Fruit fly (Drosophila melanogaster) whole organism, embryonic: ENCODE data around the gene CCAP.
A peak's percentile ranks its signal among the peaks of the same experiment; 100 is the strongest.

ENCODE experiments used
- Ada2b ChIP-seq: fragments of 200-800 bp; sonication (Bioruptor generic); IDR thresholded peaks from 2 replicates; pipeline ENCODE4 v1.3.6; 2022; ENCODE audit warnings: missing biosample characterization, missing genetic modification characterization
- Adf1 ChIP-seq: fragments of 200-800 bp; sonication (Bioruptor generic); IDR thresholded peaks from 2 replicates; pipeline ENCODE4 v1.3.6; 2022; ENCODE audit warnings: missing biosample characterization, missing genetic modification characterization
- Awh ChIP-seq: fragments of 200-800 bp; sonication (Bioruptor generic); IDR thresholded peaks from 2 replicates; pipeline ENCODE4, ENCODE4 v1.3.6; 2022; ENCODE audit warnings: missing biosample characterization, missing genetic modification characterization
- Bgb ChIP-seq: fragments of 200-800 bp; sonication (Bioruptor generic); IDR thresholded peaks from 2 replicates; pipeline ENCODE4 v1.3.6; 2022; ENCODE audit warnings: missing biosample characterization, missing genetic modification characterization; ENCODE audit not compliant: partially characterized antibody
- BtbVII ChIP-seq: fragments of 200-800 bp; sonication (Bioruptor generic); optimal IDR thresholded peaks from 3 replicates; lab custom pipeline; 2017; ENCODE audit warnings: missing biosample characterization, mild to moderate bottlenecking, missing genetic modification characterization
- CG10431 ChIP-seq: fragments of 200-800 bp; sonication (Bioruptor generic); optimal IDR thresholded peaks from 3 replicates; lab custom pipeline; 2018; ENCODE audit warnings: missing biosample characterization, mild to moderate bottlenecking, missing genetic modification characterization
- CG12104 ChIP-seq: fragments of 200-800 bp; sonication (Bioruptor generic); optimal IDR thresholded peaks from 3 replicates; lab custom pipeline; 2016; ENCODE audit warnings: missing biosample characterization, missing genetic modification characterization
- CG13424 ChIP-seq: fragments of 200-800 bp; sonication (Bioruptor generic); optimal IDR thresholded peaks from 2 replicates; lab custom pipeline; 2019; ENCODE audit warnings: missing biosample characterization, mild to moderate bottlenecking, missing genetic modification characterization, moderate library complexity
- CG15269 ChIP-seq: fragments of 200-800 bp; sonication (Bioruptor generic); optimal IDR thresholded peaks from 2 replicates; lab custom pipeline; 2018; ENCODE audit warnings: missing biosample characterization, mild to moderate bottlenecking, missing genetic modification characterization, moderate library complexity
- CG15479 ChIP-seq: fragments of 200-800 bp; sonication (Bioruptor generic); optimal IDR thresholded peaks from 3 replicates; lab custom pipeline; 2019; ENCODE audit warnings: missing biosample characterization, mild to moderate bottlenecking, missing genetic modification characterization, moderate library complexity
- CG17186 ChIP-seq: fragments of 200-800 bp; sonication (Bioruptor generic); optimal IDR thresholded peaks from 3 replicates; lab custom pipeline; 2017; ENCODE audit warnings: missing biosample characterization, missing genetic modification reagents, missing genetic modification characterization
- CG18262 ChIP-seq: fragments of 200-800 bp; optimal IDR thresholded peaks from 3 replicates; lab custom pipeline; 2019; ENCODE audit warnings: missing biosample characterization, mild to moderate bottlenecking, missing genetic modification characterization, moderate library complexity
- CG2678 ChIP-seq: fragments of 200-800 bp; sonication (Bioruptor generic); optimal IDR thresholded peaks from 3 replicates; lab custom pipeline; 2019; ENCODE audit warnings: missing biosample characterization, mild to moderate bottlenecking, missing genetic modification characterization, moderate library complexity
- CG31441 ChIP-seq: fragments of 200-800 bp; sonication (Bioruptor generic); IDR thresholded peaks from 2 replicates; pipeline ENCODE4 v1.3.6; 2022; ENCODE audit warnings: missing biosample characterization, missing genetic modification characterization
- CG32772 ChIP-seq: fragments of 200-800 bp; sonication (Bioruptor generic); IDR thresholded peaks from 2 replicates; pipeline ENCODE4 v1.3.6; 2022; ENCODE audit warnings: missing biosample characterization, missing genetic modification characterization
- CG3995 ChIP-seq: fragments of 200-800 bp; sonication (Bioruptor generic); optimal IDR thresholded peaks from 3 replicates; lab custom pipeline; 2016; ENCODE audit warnings: missing biosample characterization, missing genetic modification characterization
- CG4360 ChIP-seq: fragments of 200-800 bp; sonication (Bioruptor generic); IDR thresholded peaks from 2 replicates; pipeline ENCODE4 v1.3.6; 2022; ENCODE audit warnings: missing biosample characterization, missing genetic modification characterization
- CG6654 ChIP-seq: fragments of 200-800 bp; sonication (Bioruptor generic); optimal IDR thresholded peaks from 2 replicates; lab custom pipeline; 2017; ENCODE audit warnings: missing biosample characterization, mild to moderate bottlenecking, missing genetic modification characterization
- CG7963 ChIP-seq: fragments of 200-800 bp; sonication (Bioruptor generic); IDR thresholded peaks from 3 replicates; pipeline ENCODE4 v1.3.6; 2022; ENCODE audit warnings: missing biosample characterization, missing genetic modification characterization; ENCODE audit not compliant: partially characterized antibody
- CG8478 ChIP-seq: fragments of >200 bp; optimal IDR thresholded peaks from 2 replicates; lab custom pipeline; 2018
- CG9932 ChIP-seq: fragments of 200-800 bp; sonication (Bioruptor generic); IDR thresholded peaks from 2 replicates; pipeline ENCODE4 v1.3.6; 2022; ENCODE audit warnings: missing biosample characterization, missing genetic modification characterization
- CTCF ChIP-seq: fragments of 200-800 bp; sonication (Bioruptor generic); optimal IDR thresholded peaks from 2 replicates; lab custom pipeline; 2017; ENCODE audit warnings: missing biosample characterization, mild to moderate bottlenecking, missing genetic modification characterization, moderate library complexity
- CoRest ChIP-seq: fragments of 200-800 bp; sonication (Bioruptor generic); optimal IDR thresholded peaks from 3 replicates; lab custom pipeline; 2018; ENCODE audit warnings: missing biosample characterization, mild to moderate bottlenecking, missing genetic modification characterization, moderate library complexity
- Doc3 ChIP-seq: fragments of 200-800 bp; sonication (Bioruptor generic); IDR thresholded peaks from 3 replicates; pipeline ENCODE4 v1.3.6; 2022; ENCODE audit warnings: missing biosample characterization, missing genetic modification characterization; ENCODE audit not compliant: partially characterized antibody
- Fer3 ChIP-seq: fragments of 200-800 bp; sonication (Bioruptor generic); optimal IDR thresholded peaks from 2 replicates; lab custom pipeline; 2018; ENCODE audit warnings: missing biosample characterization, mild to moderate bottlenecking, missing genetic modification characterization, moderate library complexity
- Med ChIP-seq: fragments of 200-800 bp; sonication (Bioruptor generic); peaks from one replicate; lab custom pipeline; 2016; ENCODE audit warnings: missing biosample characterization, missing genetic modification characterization, mild to moderate bottlenecking, inconsistent platforms, moderate library complexity
- Nf-YB ChIP-seq: fragments of 200-800 bp; sonication (Bioruptor generic); optimal IDR thresholded peaks from 3 replicates; lab custom pipeline; 2019; ENCODE audit warnings: missing biosample characterization, mild to moderate bottlenecking, missing genetic modification characterization, moderate library complexity
- Nf-YC ChIP-seq: fragments of 200-800 bp; optimal IDR thresholded peaks from 3 replicates; lab custom pipeline; 2019; ENCODE audit warnings: missing biosample characterization, mild to moderate bottlenecking, missing genetic modification characterization, moderate library complexity
- PHDP ChIP-seq: fragments of 200-800 bp; sonication (Bioruptor generic); optimal IDR thresholded peaks from 3 replicates; lab custom pipeline; 2018; ENCODE audit warnings: missing biosample characterization, mild to moderate bottlenecking, missing genetic modification characterization, moderate library complexity
- Ptx1 ChIP-seq: fragments of 200-800 bp; sonication (Bioruptor generic); IDR thresholded peaks from 2 replicates; pipeline ENCODE4 v1.3.6; 2022; ENCODE audit warnings: missing biosample characterization, missing genetic modification characterization
- Scr ChIP-seq: fragments of 200-800 bp; sonication (Bioruptor generic); IDR thresholded peaks from 2 replicates; pipeline ENCODE4 v1.3.6; 2022; ENCODE audit warnings: missing biosample characterization, missing genetic modification characterization; ENCODE audit not compliant: partially characterized antibody
- Trl ChIP-seq, 3 experiments: fragments of >200 bp in 2 of 3; fragments of 200-800 bp in 1 of 3; sonication (Bioruptor generic) in 1 of 3; optimal IDR thresholded peaks; 2 replicates in 1 of 3; 3 replicates in 2 of 3; lab custom pipeline; 2016 to 2017; ENCODE audit warnings: missing biosample characterization in 1 of 3, missing genetic modification characterization in 1 of 3
- Xrp1 ChIP-seq: fragments of 200-800 bp; sonication (Bioruptor generic); IDR thresholded peaks from 2 replicates; pipeline ENCODE4 v1.3.6; 2022; ENCODE audit warnings: missing biosample characterization, missing genetic modification characterization
- btn ChIP-seq: fragments of 200-800 bp; sonication (Bioruptor generic); optimal IDR thresholded peaks from 2 replicates; lab custom pipeline; 2016; ENCODE audit warnings: missing biosample characterization, missing genetic modification characterization
- cg ChIP-seq: fragments of 200-800 bp; sonication (Bioruptor generic); optimal IDR thresholded peaks from 3 replicates; lab custom pipeline; 2019; ENCODE audit warnings: missing biosample characterization, mild to moderate bottlenecking, missing genetic modification characterization, moderate library complexity
- chinmo ChIP-seq: fragments of 200-800 bp; sonication (Bioruptor generic); IDR thresholded peaks from 4 replicates; pipeline ENCODE4 v1.3.6; 2022; ENCODE audit warnings: missing biosample characterization, missing genetic modification characterization; ENCODE audit not compliant: partially characterized antibody
- chm ChIP-seq: fragments of 200-800 bp; sonication (Bioruptor generic); IDR thresholded peaks from 2 replicates; pipeline ENCODE4 v1.3.6; 2022; ENCODE audit warnings: missing biosample characterization, missing genetic modification characterization
- dm ChIP-seq: fragments of 200-800 bp; sonication (Bioruptor generic); optimal IDR thresholded peaks from 3 replicates; lab custom pipeline; 2016; ENCODE audit warnings: missing biosample characterization, missing genetic modification characterization
- esg ChIP-seq: fragments of 200-800 bp; sonication (Bioruptor generic); conservative IDR thresholded peaks from 2 replicates; pipeline ENCODE4 v1.3.6; 2022; ENCODE audit warnings: missing biosample characterization, missing genetic modification characterization
- insv ChIP-seq, 2 experiments: fragments of 200-800 bp; sonication (Bioruptor generic); optimal IDR thresholded peaks; 3 replicates each; lab custom pipeline; 2016 to 2018; ENCODE audit warnings: missing biosample characterization in 2 of 2, missing genetic modification characterization in 2 of 2
- kah ChIP-seq: fragments of 200-800 bp; sonication (Bioruptor generic); optimal IDR thresholded peaks from 2 replicates; lab custom pipeline; 2018; ENCODE audit warnings: missing biosample characterization, mild to moderate bottlenecking, missing genetic modification characterization
- oc ChIP-seq: fragments of 200-800 bp; sonication (Bioruptor generic); optimal IDR thresholded peaks from 2 replicates; lab custom pipeline; 2018; ENCODE audit warnings: missing biosample characterization, mild to moderate bottlenecking, missing genetic modification characterization, moderate library complexity
- pb ChIP-seq: fragments of 200-800 bp; sonication (Bioruptor generic); optimal IDR thresholded peaks from 3 replicates; lab custom pipeline; 2016; ENCODE audit warnings: missing biosample characterization, missing genetic modification characterization
- pros ChIP-seq: fragments of 200-800 bp; sonication (Bioruptor generic); optimal IDR thresholded peaks from 3 replicates; lab custom pipeline; 2019; ENCODE audit warnings: missing biosample characterization, mild to moderate bottlenecking, missing genetic modification characterization, moderate library complexity
- sd ChIP-seq: fragments of 200-800 bp; sonication (Bioruptor generic); optimal IDR thresholded peaks from 3 replicates; lab custom pipeline; 2018; ENCODE audit warnings: missing biosample characterization, mild to moderate bottlenecking, missing genetic modification characterization, moderate library complexity
- sens ChIP-seq: fragments of 200-800 bp; sonication (Bioruptor generic); peaks from one replicate; lab custom pipeline; 2016; ENCODE audit warnings: missing biosample characterization, missing genetic modification characterization
- sr ChIP-seq: fragments of 200-800 bp; sonication (Bioruptor generic); IDR thresholded peaks from 3 replicates; pipeline ENCODE4 v1.3.6; 2022; ENCODE audit warnings: missing biosample characterization, missing genetic modification characterization
- sug ChIP-seq: fragments of 200-800 bp; optimal IDR thresholded peaks from 2 replicates; lab custom pipeline; 2019; ENCODE audit warnings: missing biosample characterization, mild to moderate bottlenecking, missing genetic modification characterization, moderate library complexity
- ttk ChIP-seq: fragments of 200-800 bp; sonication (Bioruptor generic); IDR thresholded peaks from 2 replicates; pipeline ENCODE4 v2.1.2; 2022; ENCODE audit warnings: missing biosample characterization, missing genetic modification characterization

CCAP gene

dm6 chr3R:22666449-22667283 lies 35.2 kb downstream of the CCAP start (continued):
- TF ChIP-seq Doc3 (GFP tag; lab: Robert Waterston, UW) (no peak), Trl (optimal IDR thresholded peaks at IDR 0.05; lab: Kevin White, UChicago) (peak; percentile 77 to 78), Trl (GFP tag; optimal IDR thresholded peaks at IDR 0.05; lab: Kevin White, UChicago) (no peak), Xrp1 (0 out of 2 replicates have a peak, but pooled peaks have one; percentile 19), cg (GFP tag; lab: Kevin White, UChicago) (peak; percentile 91), btn (GFP tag; lab: Kevin White, UChicago) (no peak), oc (tag; lab: Kevin White, UChicago) (peak; percentile 12), dm (GFP tag; lab: Kevin White, UChicago) (no peak), Med (peak; percentile 58), kah (GFP tag; lab: Kevin White, UChicago) (peak; percentile 46), Adf1 (GFP tag; lab: Robert Waterston, UW) (peak; percentile 97), CG9932 (GFP tag; lab: Robert Waterston, UW) (no peak), Bgb (GFP tag; lab: Robert Waterston, UW) (0 out of 2 replicates have a peak, but pooled peaks have one; percentile 9), CG17186 (GFP tag; lab: Kevin White, UChicago) (no peak), pros (GFP tag; lab: Kevin White, UChicago) (peak; percentile 66), Nf-YC (tag; lab: Kevin White, UChicago) (peak; percentile 24), Scr (GFP tag; lab: Robert Waterston, UW) (0 out of 2 replicates have a peak, but pooled peaks have one; percentile 12), BtbVII (peak; percentile 20), insv (GFP tag; optimal IDR thresholded peaks at IDR 0.05; lab: Kevin White, UChicago) (peak in 1 of 2 experiments; percentile 3), sens (GFP tag; lab: Kevin White, UChicago) (peak; percentile 72), CG8478 (peak; percentile 55), CTCF (GFP tag; lab: Kevin White, UChicago) (no peak), esg (no peak), sd (tag; lab: Kevin White, UChicago) (peak; percentile 77), CG31441 (GFP tag; lab: Robert Waterston, UW) (no peak), Nf-YB (peak; percentile 8), CG15269 (tag; lab: Kevin White, UChicago) (peak; percentile 72), CG15479 (peak; percentile 58), CG3995 (GFP tag; lab: Kevin White, UChicago) (peak; percentile 9), CG12104 (GFP tag; lab: Kevin White, UChicago) (no peak), Awh (GFP tag; lab: Robert Waterston, UW) (0 out of 2 replicates have a peak, but pooled peaks have one; percentile 22), sug (tag; lab: Kevin White, UChicago) (peak; percentile 97), CG4360 (GFP tag; lab: Robert Waterston, UW) (peak; percentile 81), chinmo (GFP tag; lab: Robert Waterston, UW) (peak; percentile 82; the same call in 1 of the 4 replicates)

- TF ChIP-seq CG13424 (tag; lab: Kevin White, UChicago) (peak; percentile 32), pros (GFP tag; lab: Kevin White, UChicago) (no peak), CG32772 (GFP tag; lab: Robert Waterston, UW) (peak; percentile 63), Fer3 (peak; percentile 17), CG18262 (tag; lab: Kevin White, UChicago) (peak; percentile 6), pb (peak; percentile 44), Ptx1 (peak; percentile 47; the same call in 1 of the 2 replicates), chm (GFP tag; lab: Robert Waterston, UW) (no peak), dm (GFP tag; lab: Kevin White, UChicago) (no peak), CG2678 (tag; lab: Kevin White, UChicago) (peak; percentile 56), CG7963 (GFP tag; lab: Robert Waterston, UW) (no peak), Ada2b (GFP tag; lab: Robert Waterston, UW) (peak; percentile 70), CoRest (peak; percentile 19), CG15269 (tag; lab: Kevin White, UChicago) (peak; percentile 21), sr (GFP tag; lab: Robert Waterston, UW) (0 out of 3 replicates have a peak, but pooled peaks have one; percentile 31), CG6654 (GFP tag; lab: Kevin White, UChicago) (no peak), CG10431 (GFP tag; lab: Kevin White, UChicago) (no peak), ttk (GFP tag; lab: Robert Waterston, UW) (peak; percentile 47), PHDP (tag; lab: Kevin White, UChicago) (peak; percentile 46)
These were observed 37.6 kb downstream of the CCAP start for dm6 chr3R:22664274-22664673.
